Worm (Caenorhabditis elegans) whole organism, L4 larva: ENCODE measurements around the gene srd-27.
"Not testable (repeated sequence)": the region's sequence is repeated elsewhere in the genome, so short reads cannot be mapped to it uniquely, and the experiment has no call there.

Source experiments
- ceh-20 ChIP-seq: fragments of 200-800 bp; sonication (Bioruptor generic); IDR thresholded peaks from 2 replicates; pipeline ENCODE4 v1.3.6; 2022; ENCODE audit warnings: missing genetic modification reagents, missing genetic modification characterization, missing compliant biosample characterization
- lin-13 ChIP-seq: fragments of 150-350 bp; optimal IDR thresholded peaks from 2 replicates; lab custom pipeline; 2014; ENCODE audit warnings: missing biosample characterization, missing genetic modification reagents, missing genetic modification characterization
- lin-39 ChIP-seq: fragments of 150-350 bp; optimal IDR thresholded peaks from 2 replicates; lab custom pipeline; 2014; ENCODE audit warnings: missing biosample characterization, missing genetic modification reagents, missing genetic modification characterization
- lsy-2 ChIP-seq, 2 experiments: fragments of 150-350 bp in 1 of 2; sonication (generic microtip) in 1 of 2; optimal IDR thresholded peaks; 2 replicates each; lab custom pipeline; 2014 to 2017; ENCODE audit warnings: missing biosample characterization in 2 of 2, missing genetic modification characterization in 2 of 2
- nhr-237 ChIP-seq: sonication (generic microtip); optimal IDR thresholded peaks from 2 replicates; lab custom pipeline; 2017; ENCODE audit warnings: missing biosample characterization, missing genetic modification characterization
- nhr-77 ChIP-seq: fragments of 150-350 bp; optimal IDR thresholded peaks from 2 replicates; lab custom pipeline; 2014; ENCODE audit warnings: missing biosample characterization, missing genetic modification characterization
- pha-4 ChIP-seq, 2 experiments: fragments of 150-350 bp in 1 of 2; fragments of 200-800 bp in 1 of 2; sonication (Bioruptor generic) in 1 of 2; IDR thresholded peaks in 1 of 2; optimal IDR thresholded peaks in 1 of 2; 2 replicates each; pipeline versions ENCODE4 v1.3.6 to Lab custom; 2014 to 2022; ENCODE audit warnings: missing genetic modification characterization in 2 of 2, missing genetic modification reagents in 2 of 2, missing biosample characterization in 1 of 2, missing compliant biosample characterization in 1 of 2
- unc-62 ChIP-seq, 3 experiments: fragments of 150-350 bp in 1 of 3; sonication (generic microtip); optimal IDR thresholded peaks in 2 of 3; peaks in 1 of 3; 1 replicate in 1 of 3; 2 replicates in 2 of 3; lab custom pipeline; 2014 to 2017; ENCODE audit warnings: missing biosample characterization in 3 of 3, missing genetic modification characterization in 3 of 3, missing genetic modification reagents in 3 of 3, missing genotype in 1 of 3
- vab-7 ChIP-seq: fragments of 200-800 bp; sonication (Bioruptor generic); IDR thresholded peaks from 2 replicates; pipeline ENCODE4 v1.3.6; 2022; ENCODE audit warnings: missing genetic modification reagents, missing genetic modification characterization, missing compliant biosample characterization
- zag-1 ChIP-seq: fragments of 150-350 bp; optimal IDR thresholded peaks from 2 replicates; lab custom pipeline; 2014; ENCODE audit warnings: missing biosample characterization, missing genetic modification characterization

- TF ChIP-seq lsy-2 (tag; optimal IDR thresholded peaks at IDR 0.05; lab: Kevin White, UChicago); lin-13 (GFP tag; lab: Kevin White, UChicago); pha-4 (GFP tag; IDR thresholded peaks at IDR 0.05; lab: Robert Waterston, UW); pha-4 (tag; optimal IDR thresholded peaks at IDR 0.05; lab: Kevin White, UChicago); ceh-20 (GFP tag; lab: Robert Waterston, UW); vab-7; nhr-77 (tag; lab: Kevin White, UChicago); unc-62 (GFP tag; optimal IDR thresholded peaks at IDR 0.05 in 1 of 2; lab: Kevin White, UChicago); unc-62 (tag; optimal IDR thresholded peaks at IDR 0.05; lab: Kevin White, UChicago); lin-39 (tag; lab: Kevin White, UChicago); nhr-237 (tag; lab: Kevin White, UChicago); zag-1: not testable (repeated sequence)
Measured at ce11 chrV:15811982-15812381, 8.8 kb downstream of the srd-27 start, which contains the start of gene nhr-282.
